Worm (Caenorhabditis elegans) whole organism, L4 larva: ENCODE measurements around the gene jip-1.

Source experiments
- F44E2.7 ChIP-seq: fragments of 200-800 bp; sonication (Bioruptor generic); IDR thresholded peaks from 2 replicates; pipeline ENCODE4 v2.1.2; 2022; ENCODE audit warnings: missing genetic modification characterization, missing compliant biosample characterization
- Y48G9A.11 ChIP-seq: fragments of 200-800 bp; sonication (Bioruptor generic); IDR thresholded peaks from 2 replicates; pipeline ENCODE4 v1.3.6; 2022; ENCODE audit warnings: missing genetic modification reagents, missing genetic modification characterization, missing compliant biosample characterization
- Y75B8A.6 ChIP-seq: fragments of 200-800 bp; sonication (Bioruptor generic); IDR thresholded peaks from 2 replicates; pipeline ENCODE4 v1.3.6; 2022; ENCODE audit warnings: missing genetic modification reagents, missing genetic modification characterization, missing compliant biosample characterization
- ZK337.2 ChIP-seq: fragments of 200-800 bp; sonication (Bioruptor generic); IDR thresholded peaks from 2 replicates; pipeline ENCODE4 v1.3.6; 2022; ENCODE audit warnings: missing genetic modification reagents, missing genetic modification characterization, missing compliant biosample characterization
- aly-2 ChIP-seq: sonication (generic microtip); optimal IDR thresholded peaks from 2 replicates; lab custom pipeline; 2018; ENCODE audit warnings: missing biosample characterization, missing genetic modification characterization
- attf-4 ChIP-seq: sonication (generic microtip); optimal IDR thresholded peaks from 3 replicates; lab custom pipeline; 2017; ENCODE audit warnings: missing biosample characterization, missing genetic modification characterization
- ceh-20 ChIP-seq: fragments of 200-800 bp; sonication (Bioruptor generic); IDR thresholded peaks from 2 replicates; pipeline ENCODE4 v1.3.6; 2022; ENCODE audit warnings: missing genetic modification reagents, missing genetic modification characterization, missing compliant biosample characterization
- ceh-28 ChIP-seq: fragments of 150-350 bp; optimal IDR thresholded peaks from 2 replicates; lab custom pipeline; 2014; ENCODE audit warnings: missing biosample characterization, missing genetic modification reagents, missing genetic modification characterization
- ceh-32 ChIP-seq: sonication (generic microtip); optimal IDR thresholded peaks from 2 replicates; lab custom pipeline; 2016; ENCODE audit warnings: mild to moderate bottlenecking, missing genetic modification characterization, missing compliant biosample characterization; ENCODE audit not compliant: poor library complexity
- ceh-82 ChIP-seq: sonication (generic microtip); optimal IDR thresholded peaks from 2 replicates; lab custom pipeline; 2017; ENCODE audit warnings: missing biosample characterization, missing genetic modification characterization
- ces-1 ChIP-seq: fragments of 150-350 bp; sonication (generic microtip); optimal IDR thresholded peaks from 4 replicates; lab custom pipeline; 2014; ENCODE audit warnings: missing biosample characterization, missing genetic modification reagents, missing genetic modification characterization
- cey-2 ChIP-seq: sonication (generic microtip); optimal IDR thresholded peaks from 3 replicates; lab custom pipeline; 2017; ENCODE audit warnings: missing genetic modification characterization, mild to moderate bottlenecking, missing compliant biosample characterization, antibody characterized with exemption, borderline replicate concordance; ENCODE audit not compliant: insufficient read depth
- daf-8 ChIP-seq: fragments of 200-800 bp; sonication (Bioruptor generic); IDR thresholded peaks from 2 replicates; pipeline ENCODE4 v1.3.6; 2022; ENCODE audit warnings: missing genetic modification characterization, missing compliant biosample characterization
- dmd-9 ChIP-seq: fragments of 200-800 bp; sonication (Bioruptor generic); IDR thresholded peaks from 2 replicates; pipeline ENCODE4 v1.3.6; 2022; ENCODE audit warnings: missing genetic modification reagents, missing genetic modification characterization, missing compliant biosample characterization
- egl-43 ChIP-seq: fragments of 200-800 bp; sonication (Bioruptor generic); IDR thresholded peaks from 2 replicates; pipeline ENCODE4 v1.3.6; 2022; ENCODE audit warnings: missing genetic modification reagents, missing genetic modification characterization, missing compliant biosample characterization
- fos-1 ChIP-seq: fragments of 150-350 bp; optimal IDR thresholded peaks from 2 replicates; lab custom pipeline; 2014; ENCODE audit warnings: missing biosample characterization, missing genetic modification characterization
- hlh-11 ChIP-seq: fragments of 200-800 bp; sonication (Bioruptor generic); optimal IDR thresholded peaks from 2 replicates; lab custom pipeline; 2018; ENCODE audit warnings: mild to moderate bottlenecking, missing genetic modification characterization, missing compliant biosample characterization
- lin-13 ChIP-seq: fragments of 150-350 bp; optimal IDR thresholded peaks from 2 replicates; lab custom pipeline; 2014; ENCODE audit warnings: missing biosample characterization, missing genetic modification reagents, missing genetic modification characterization
- lin-38 ChIP-seq: fragments of 200-800 bp; sonication (Bioruptor generic); IDR thresholded peaks from 2 replicates; pipeline ENCODE4 v1.3.6; 2022; ENCODE audit warnings: missing genetic modification reagents, missing genetic modification characterization, missing compliant biosample characterization
- lir-3 ChIP-seq: sonication (generic microtip); optimal IDR thresholded peaks from 2 replicates; lab custom pipeline; 2016; ENCODE audit warnings: mild to moderate bottlenecking, missing genetic modification characterization, missing compliant biosample characterization
- lsy-2 ChIP-seq, 2 experiments: fragments of 150-350 bp in 1 of 2; sonication (generic microtip) in 1 of 2; optimal IDR thresholded peaks; 2 replicates each; lab custom pipeline; 2014 to 2017; ENCODE audit warnings: missing biosample characterization in 2 of 2, missing genetic modification characterization in 2 of 2
- mep-1 ChIP-seq: fragments of 150-350 bp; sonication (generic microtip); optimal IDR thresholded peaks from 3 replicates; lab custom pipeline; 2014; ENCODE audit warnings: missing biosample characterization, missing genetic modification characterization
- mes-2 ChIP-seq: sonication (generic microtip); optimal IDR thresholded peaks from 2 replicates; lab custom pipeline; 2016; ENCODE audit warnings: missing genotype, mild to moderate bottlenecking, missing genetic modification characterization, missing compliant biosample characterization; ENCODE audit not compliant: poor library complexity, severe bottlenecking
- mxl-2 ChIP-seq: fragments of 200-800 bp; sonication (Bioruptor generic); conservative IDR thresholded peaks from 2 replicates; pipeline ENCODE4 v1.3.6; 2022; ENCODE audit warnings: missing genetic modification reagents, missing genetic modification characterization, missing compliant biosample characterization
- nhr-102 ChIP-seq: sonication (generic microtip); optimal IDR thresholded peaks from 2 replicates; lab custom pipeline; 2016; ENCODE audit warnings: mild to moderate bottlenecking, missing genetic modification characterization, moderate library complexity, missing compliant biosample characterization
- nhr-42 ChIP-seq: fragments of 200-800 bp; sonication (Bioruptor generic); IDR thresholded peaks from 2 replicates; pipeline ENCODE4 v1.3.6; 2022; ENCODE audit warnings: missing genetic modification characterization, missing compliant biosample characterization
- nhr-77 ChIP-seq: fragments of 150-350 bp; optimal IDR thresholded peaks from 2 replicates; lab custom pipeline; 2014; ENCODE audit warnings: missing biosample characterization, missing genetic modification characterization
- saeg-2 ChIP-seq: fragments of 200-800 bp; sonication (Bioruptor generic); IDR thresholded peaks from 2 replicates; pipeline ENCODE4 v1.3.6; 2022; ENCODE audit warnings: missing genetic modification reagents, missing genetic modification characterization, missing compliant biosample characterization
- sdz-12 ChIP-seq: fragments of 200-800 bp; sonication (Bioruptor generic); optimal IDR thresholded peaks from 2 replicates; lab custom pipeline; 2018; ENCODE audit warnings: mild to moderate bottlenecking, missing genetic modification characterization, missing compliant biosample characterization
- set-16 ChIP-seq: fragments of 200-800 bp; sonication (Bioruptor generic); IDR thresholded peaks from 2 replicates; pipeline ENCODE4 v1.3.6; 2022; ENCODE audit warnings: missing genetic modification reagents, missing genetic modification characterization, missing compliant biosample characterization
- skn-1 ChIP-seq: fragments of 150-350 bp; optimal IDR thresholded peaks from 2 replicates; lab custom pipeline; 2014; ENCODE audit warnings: missing biosample characterization, missing genetic modification characterization
- spr-3 ChIP-seq: fragments of 200-800 bp; sonication (Bioruptor generic); optimal IDR thresholded peaks from 2 replicates; lab custom pipeline; 2018; ENCODE audit warnings: mild to moderate bottlenecking, missing genetic modification characterization, missing compliant biosample characterization
- unc-130 ChIP-seq: sonication (generic microtip); optimal IDR thresholded peaks from 2 replicates; lab custom pipeline; 2016; ENCODE audit warnings: missing genetic modification reagents, missing genetic modification characterization, missing compliant biosample characterization
- unc-62 ChIP-seq, 3 experiments: fragments of 150-350 bp in 1 of 3; sonication (generic microtip); optimal IDR thresholded peaks in 2 of 3; peaks in 1 of 3; 1 replicate in 1 of 3; 2 replicates in 2 of 3; lab custom pipeline; 2014 to 2017; ENCODE audit warnings: missing biosample characterization in 3 of 3, missing genetic modification characterization in 3 of 3, missing genetic modification reagents in 3 of 3, missing genotype in 1 of 3

jip-1 gene

DNA sequence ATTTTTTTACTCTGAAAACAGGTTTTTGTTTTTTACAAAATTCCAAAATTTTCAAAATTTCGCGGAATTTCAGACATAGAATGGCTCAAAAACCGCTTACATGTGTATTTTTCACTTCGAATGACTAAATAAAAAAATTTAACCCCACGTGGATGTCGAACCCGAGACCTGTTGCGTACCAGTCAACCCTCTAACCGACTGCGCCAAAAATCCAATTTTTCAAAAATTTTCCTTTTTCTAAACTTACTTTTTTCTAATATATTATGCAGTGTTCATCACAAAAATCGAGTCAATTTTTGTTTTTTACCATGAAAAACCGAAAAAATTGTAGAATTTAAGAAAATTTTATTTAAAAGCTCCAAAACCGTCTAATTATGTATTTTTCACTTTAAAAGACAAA is 39.2 kb downstream of the jip-1 start:
- TF ChIP-seq attf-4 = no peak
- no peak for TF ChIP-seq dmd-9 (GFP tag; lab: Robert Waterston, UW)
- TF ChIP-seq skn-1 = no peak
- no peak for TF ChIP-seq F44E2.7 (GFP tag; lab: Robert Waterston, UW)
- no peak for TF ChIP-seq aly-2 (tag; lab: Kevin White, UChicago)
- TF ChIP-seq lir-3 = no peak
- TF ChIP-seq Y75B8A.6 (GFP tag; lab: Robert Waterston, UW) = no peak
- no peak for TF ChIP-seq ceh-32 (tag; lab: Kevin White, UChicago)
- no peak for TF ChIP-seq spr-3 (GFP tag; lab: Kevin White, UChicago)

DNA sequence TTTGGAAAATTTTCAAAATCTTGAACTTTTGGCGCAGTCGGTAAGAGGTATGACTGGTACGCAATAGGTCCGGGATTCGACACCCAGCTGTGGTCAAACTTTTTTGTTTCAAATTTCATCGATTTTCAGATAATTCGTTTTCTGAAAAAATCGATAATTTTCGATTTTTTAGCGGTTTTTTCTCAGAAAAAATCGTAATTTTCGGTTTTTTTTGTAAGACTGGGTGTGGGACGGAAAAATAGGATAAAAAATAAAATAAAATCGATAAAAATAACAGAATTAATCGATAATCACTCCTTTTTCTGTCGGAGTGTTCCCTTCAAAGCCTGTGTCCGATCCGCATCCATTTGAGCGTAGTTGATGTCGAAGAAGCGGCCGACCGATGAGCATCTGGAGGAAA is 42.0 kb downstream of the jip-1 start:
- TF ChIP-seq fos-1 (tag; lab: Kevin White, UChicago) = no peak
- TF ChIP-seq ceh-28 = peak; percentile 54

ce11 chrII:1369322-1369721 is 42.5 kb downstream of the jip-1 start:
- TF ChIP-seq cey-2 (tag; lab: Kevin White, UChicago) = no peak
- no peak for TF ChIP-seq sdz-12 (GFP tag; lab: Kevin White, UChicago)
- TF ChIP-seq lin-38 (GFP tag; lab: Robert Waterston, UW) = peak; percentile 88
- no peak for TF ChIP-seq ceh-28
- no peak for TF ChIP-seq lin-13 (GFP tag; lab: Kevin White, UChicago)

- TF ChIP-seq unc-130 (GFP tag; lab: Kevin White, UChicago) = no peak
- peak; percentile 73 for TF ChIP-seq set-16 (GFP tag; lab: Robert Waterston, UW)
These were observed 44.7 kb downstream of the jip-1 start for ce11 chrII:1371533-1371932.

DNA sequence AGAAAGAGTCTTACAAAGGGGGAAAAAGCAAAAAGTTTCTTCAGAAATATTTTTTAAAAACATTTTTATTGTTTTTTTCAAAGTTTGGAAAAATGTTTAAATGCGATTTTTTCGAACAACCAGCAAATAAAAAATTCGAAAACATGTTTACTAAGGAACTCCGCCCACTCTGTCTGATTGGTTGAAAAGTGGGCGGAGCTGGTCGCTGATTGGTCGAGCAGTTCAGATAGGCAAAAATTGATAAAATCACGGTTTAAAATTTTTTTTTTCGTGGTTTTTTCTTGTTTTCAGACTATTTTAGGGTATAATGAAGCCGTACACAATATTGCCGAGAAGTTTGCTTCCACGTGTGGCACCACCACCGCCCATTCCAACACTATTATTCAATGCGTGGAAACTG is 45.3 kb downstream of the jip-1 start:
- TF ChIP-seq nhr-102 (tag; lab: Kevin White, UChicago) (no peak), nhr-42 (no peak), unc-62 (GFP tag; optimal IDR thresholded peaks at IDR 0.05 in 1 of 2; lab: Kevin White, UChicago) (no peak), unc-62 (tag; optimal IDR thresholded peaks at IDR 0.05; lab: Kevin White, UChicago) (no peak), hlh-11 (tag; lab: Kevin White, UChicago) (no peak), egl-43 (no peak), ceh-20 (GFP tag; lab: Robert Waterston, UW) (no peak), skn-1 (no peak), daf-8 (GFP tag; lab: Robert Waterston, UW) (no peak), mep-1 (tag; lab: Kevin White, UChicago) (no peak), ZK337.2 (GFP tag; lab: Robert Waterston, UW) (no peak), mes-2 (no peak), lsy-2 (tag; optimal IDR thresholded peaks at IDR 0.05; lab: Kevin White, UChicago) (no peak)

DNA sequence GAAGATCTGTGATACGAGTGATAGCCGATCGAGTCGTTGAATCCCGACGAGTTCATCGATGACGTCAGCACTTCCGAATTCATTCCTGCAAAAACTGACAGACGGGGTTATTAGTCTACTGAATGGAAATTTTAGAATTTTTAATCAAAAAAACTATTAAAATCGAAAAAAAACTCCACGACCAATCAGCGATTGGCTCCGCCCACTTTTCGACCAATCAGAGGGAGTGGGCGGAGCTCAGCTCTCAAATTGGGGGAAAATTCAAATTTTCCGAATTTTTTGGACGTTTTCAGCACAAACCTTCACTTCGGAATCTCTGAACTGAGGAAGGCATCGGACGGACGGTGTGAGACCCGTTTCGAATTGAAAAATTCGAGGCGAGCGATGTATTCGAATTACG is 46.2 kb downstream of the jip-1 start:
- no peak for TF ChIP-seq nhr-77 (tag; lab: Kevin White, UChicago)
- no peak for TF ChIP-seq ces-1 (GFP tag; lab: Kevin White, UChicago)
- TF ChIP-seq Y48G9A.11 (GFP tag; lab: Robert Waterston, UW) = no peak
- TF ChIP-seq nhr-102 (tag; lab: Kevin White, UChicago) = no peak
- no peak for TF ChIP-seq mxl-2 (GFP tag; lab: Robert Waterston, UW)
- TF ChIP-seq lir-3 = no peak
- no peak for TF ChIP-seq ceh-82 (tag; lab: Kevin White, UChicago)
- TF ChIP-seq saeg-2 (GFP tag; lab: Robert Waterston, UW) = no peak
- no peak for TF ChIP-seq lin-38 (GFP tag; lab: Robert Waterston, UW)
- TF ChIP-seq, all 104 proteins: peak for 0
